Fruit fly (Drosophila melanogaster): ENCODE results near the gene CtsL4.

Gene CtsL4

DNA sequence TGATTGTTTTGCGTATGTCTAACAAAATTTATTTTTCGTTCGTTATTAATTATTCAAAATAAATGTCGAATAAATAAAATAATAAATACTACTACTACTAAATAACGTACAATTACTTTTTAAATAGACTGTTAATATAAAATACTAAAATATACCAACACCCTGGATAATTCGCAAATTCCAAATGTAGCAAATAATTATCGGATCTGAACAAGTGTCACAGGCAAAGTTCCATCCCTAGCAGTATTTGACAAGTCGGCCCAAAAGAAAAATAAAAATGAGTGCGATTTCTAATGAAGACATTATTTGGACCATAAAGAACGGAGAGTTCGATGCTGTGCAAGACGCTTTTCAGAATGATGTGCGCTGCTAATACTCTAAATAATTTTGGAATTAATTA, 15.0 kb downstream of the CtsL4 start, which contains the start of gene CG31715 (continued):
- TF ChIP-seq CG34376 (GFP tag; optimal IDR thresholded peaks at IDR 0.05) (peak; percentile 5), CG10543 (GFP tag; optimal IDR thresholded peaks at IDR 0.05) (no peak), tup (GFP tag; optimal IDR thresholded peaks at IDR 0.05) (no peak), CG2129 (GFP tag; IDR thresholded peaks at IDR 0.05; ENCODE audit: partially characterized antibody) (no peak), CG17385 (GFP tag; optimal IDR thresholded peaks at IDR 0.05) (no peak), CG4820 (GFP tag; optimal IDR thresholded peaks at IDR 0.05) (no peak), CG5180 (GFP tag; optimal IDR thresholded peaks at IDR 0.05) (no peak), CG43689 (GFP tag; IDR thresholded peaks at IDR 0.05) (no peak), CG32532 (GFP tag; IDR thresholded peaks at IDR 0.05) (peak; percentile 58; the same call in 1 of the 2 replicates), trem (tag; optimal IDR thresholded peaks at IDR 0.05) (no peak), insv (GFP tag; optimal IDR thresholded peaks at IDR 0.05) (no peak), chn (GFP tag; optimal IDR thresholded peaks at IDR 0.05) (no peak), Scr (GFP tag; IDR thresholded peaks at IDR 0.05; ENCODE audit: partially characterized antibody) (peak; percentile 51), gcm2 (GFP tag; optimal IDR thresholded peaks at IDR 0.05) (no peak), ewg (GFP tag; optimal IDR thresholded peaks at IDR 0.05) (no peak), eyg (GFP tag; optimal IDR thresholded peaks at IDR 0.05) (no peak), CG8924 (tag; optimal IDR thresholded peaks at IDR 0.05) (peak; percentile 39), CG6854 (GFP tag; optimal IDR thresholded peaks at IDR 0.05) (no peak), dysf (GFP tag; IDR thresholded peaks at IDR 0.05) (no peak), repo (GFP tag; optimal IDR thresholded peaks at IDR 0.05) (no peak), p53 (GFP tag; optimal IDR thresholded peaks at IDR 0.05) (no peak), CG12659 (GFP tag; optimal IDR thresholded peaks at IDR 0.05) (peak; percentile 23), CG8359 (GFP tag; optimal IDR thresholded peaks at IDR 0.05; ENCODE audit: borderline replicate concordance) (no peak), Mad (GFP tag; optimal IDR thresholded peaks at IDR 0.05) (no peak), CG15514 (GFP tag; optimal IDR thresholded peaks at IDR 0.05) (peak; percentile 37), CG12299 (tag; optimal IDR thresholded peaks at IDR 0.05) (no peak), CG15269 (tag; optimal IDR thresholded peaks at IDR 0.05) (no peak), gce (GFP tag; IDR thresholded peaks at IDR 0.05) (no peak), ftz-f1 (GFP tag; optimal IDR thresholded peaks at IDR 0.05) (no peak), btn (GFP tag; optimal IDR thresholded peaks at IDR 0.05) (no peak), onecut (GFP tag; IDR thresholded peaks at IDR 0.05) (no peak), HLH4C (GFP tag; IDR thresholded peaks at IDR 0.05; ENCODE audit: partially characterized antibody) (no peak), PHDP (tag; optimal IDR thresholded peaks at IDR 0.05) (peak; percentile 39), oc (tag; optimal IDR thresholded peaks at IDR 0.05) (no peak), Hr3 (GFP tag; optimal IDR thresholded peaks at IDR 0.05) (peak; percentile 37), zen (tag; optimal IDR thresholded peaks at IDR 0.05) (no peak), CG5245 (GFP tag; optimal IDR thresholded peaks at IDR 0.05) (no peak), Gsc (GFP tag; IDR thresholded peaks at IDR 0.05) (no peak), CG3163 (GFP tag; optimal IDR thresholded peaks at IDR 0.05) (no peak), CG2712 (tag; optimal IDR thresholded peaks at IDR 0.05) (peak; percentile 25), gro (GFP tag; optimal IDR thresholded peaks at IDR 0.05) (no peak), pita (GFP tag; optimal IDR thresholded peaks at IDR 0.05) (no peak), CG11695 (GFP tag; IDR thresholded peaks at IDR 0.05) (no peak), CG13894 (tag; optimal IDR thresholded peaks at IDR 0.05) (peak; percentile 27), Chrac-16 (GFP tag; optimal IDR thresholded peaks at IDR 0.05) (no peak), CG31441 (GFP tag; IDR thresholded peaks at IDR 0.05) (peak; percentile 16; the same call in 1 of the 2 replicates), CG1832 (GFP tag; optimal IDR thresholded peaks at IDR 0.05) (no peak), C15 (GFP tag; IDR thresholded peaks at IDR 0.05) (no peak), kah (GFP tag; optimal IDR thresholded peaks at IDR 0.05) (peak; percentile 59), CG11504 (tag; optimal IDR thresholded peaks at IDR 0.05) (no peak), disco-r (GFP tag; optimal IDR thresholded peaks at IDR 0.05) (no peak)
